Worm (Caenorhabditis elegans) whole organism, early embryonic: ENCODE results near the gene glb-29.

Source experiments
- B0310.2 ChIP-seq: sonication (generic microtip); optimal IDR thresholded peaks from 2 replicates; lab custom pipeline; 2016; ENCODE audit warnings: mild to moderate bottlenecking, missing genetic modification characterization, missing compliant biosample characterization
- F13C5.2 ChIP-seq: sonication (generic microtip); optimal IDR thresholded peaks from 2 replicates; lab custom pipeline; 2017; ENCODE audit warnings: mild to moderate bottlenecking, missing genetic modification characterization, inconsistent platforms, missing compliant biosample characterization
- aly-1 ChIP-seq: sonication (generic microtip); optimal IDR thresholded peaks from 2 replicates; lab custom pipeline; 2016; ENCODE audit warnings: missing genetic modification characterization, missing compliant biosample characterization
- ama-1 ChIP-seq: fragments of 150-350 bp; optimal IDR thresholded peaks from 2 replicates; lab custom pipeline; 2014
- ceh-13 ChIP-seq: fragments of 200-800 bp; sonication (Bioruptor generic); optimal IDR thresholded peaks from 2 replicates; lab custom pipeline; 2018; ENCODE audit warnings: mild to moderate bottlenecking, missing genetic modification characterization, missing compliant biosample characterization
- ceh-36 ChIP-seq: sonication (generic microtip); optimal IDR thresholded peaks from 2 replicates; lab custom pipeline; 2016; ENCODE audit warnings: missing genetic modification characterization, inconsistent platforms, missing compliant biosample characterization
- ets-7 ChIP-seq: sonication (generic microtip); optimal IDR thresholded peaks from 2 replicates; lab custom pipeline; 2016; ENCODE audit warnings: missing genotype, missing genetic modification characterization, missing compliant biosample characterization
- flt-1 ChIP-seq: fragments of 200-800 bp; sonication (Bioruptor generic); IDR thresholded peaks from 2 replicates; pipeline ENCODE4 v1.3.6; 2022; ENCODE audit warnings: missing genetic modification characterization, missing compliant biosample characterization
- hmbx-1 ChIP-seq: sonication (generic microtip); optimal IDR thresholded peaks from 2 replicates; lab custom pipeline; 2016; ENCODE audit warnings: mild to moderate bottlenecking, missing genetic modification characterization, missing compliant biosample characterization
- hmg-4 ChIP-seq: fragments of 200-800 bp; sonication (Bioruptor generic); optimal IDR thresholded peaks from 2 replicates; lab custom pipeline; 2018; ENCODE audit warnings: mild to moderate bottlenecking, missing genetic modification characterization, missing compliant biosample characterization
- hnd-1 ChIP-seq: sonication (generic microtip); optimal IDR thresholded peaks from 2 replicates; lab custom pipeline; 2016; ENCODE audit warnings: missing genetic modification characterization, missing compliant biosample characterization
- pes-1 ChIP-seq: fragments of 200-800 bp; sonication (Bioruptor generic); IDR thresholded peaks from 2 replicates; pipeline ENCODE4 v1.3.6; 2022; ENCODE audit warnings: missing genetic modification reagents, missing genetic modification characterization, missing compliant biosample characterization
- scrt-1 ChIP-seq: fragments of 200-800 bp; sonication (Bioruptor generic); IDR thresholded peaks from 2 replicates; pipeline ENCODE4 v1.3.6; 2022; ENCODE audit warnings: missing genetic modification characterization, missing compliant biosample characterization
- sea-1 ChIP-seq: fragments of 200-800 bp; sonication (Bioruptor generic); conservative IDR thresholded peaks from 2 replicates; pipeline ENCODE4 v1.3.6; 2022; ENCODE audit warnings: missing genetic modification characterization, missing compliant biosample characterization
- tbx-11 ChIP-seq: fragments of 200-800 bp; sonication (Bioruptor generic); IDR thresholded peaks from 2 replicates; pipeline ENCODE4 v1.3.6; 2022; ENCODE audit warnings: missing genetic modification characterization, missing compliant biosample characterization
- tbx-37 ChIP-seq: fragments of 200-800 bp; sonication (Bioruptor generic); conservative IDR thresholded peaks from 2 replicates; pipeline ENCODE4 v1.3.6; 2022; ENCODE audit warnings: missing genetic modification reagents, missing genetic modification characterization, missing compliant biosample characterization
- tra-4 ChIP-seq: sonication (generic microtip); optimal IDR thresholded peaks from 2 replicates; lab custom pipeline; 2017; ENCODE audit warnings: missing genetic modification characterization, missing compliant biosample characterization

glb-29 gene

DNA sequence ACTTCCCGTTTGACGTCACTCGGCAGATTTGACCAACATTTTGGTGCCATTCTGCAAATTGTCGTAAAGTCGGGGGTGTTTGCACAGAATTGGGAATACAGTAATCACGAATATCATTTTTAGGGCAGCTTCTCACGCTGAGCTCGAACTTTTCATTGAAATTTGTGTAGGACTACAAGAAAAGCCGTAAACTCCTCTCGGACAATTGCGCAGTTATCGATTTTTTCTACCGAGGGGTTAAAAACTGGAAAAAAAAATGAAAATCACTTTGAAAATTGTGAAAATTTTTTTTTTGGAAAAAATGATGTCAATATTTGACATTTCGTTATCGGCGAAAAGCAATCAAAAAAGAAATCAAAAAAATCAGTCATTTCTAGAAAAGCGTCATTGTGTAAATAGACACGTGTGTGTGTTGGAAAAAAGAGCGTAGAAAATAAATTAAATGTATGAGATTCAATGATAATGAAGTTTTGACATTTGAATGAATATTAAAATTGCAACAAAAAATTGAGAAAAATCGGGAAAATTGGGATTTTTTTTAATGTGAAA, 18.9 kb downstream of the glb-29 start, which contains the start of gene Y17G7B.8:
TSS of gene Y17G7B.8 (minus strand) at position 51 of the 549 bp plus-strand sequence.
- TF ChIP-seq B0310.2 (tag; lab: Kevin White, UChicago): no peak
- no peak for TF ChIP-seq flt-1 (GFP tag; lab: Robert Waterston, UW)
- no peak for TF ChIP-seq hnd-1 (tag; lab: Kevin White, UChicago)
- TF ChIP-seq tbx-37: no peak
- no peak for TF ChIP-seq ets-7
- TF ChIP-seq hmg-4 (GFP tag; lab: Kevin White, UChicago): no peak
- no peak for TF ChIP-seq ceh-36 (tag; lab: Kevin White, UChicago)
- TF ChIP-seq tbx-11: no peak
- TF ChIP-seq tra-4 (tag; lab: Kevin White, UChicago): no peak
- TF ChIP-seq F13C5.2 (tag; lab: Kevin White, UChicago): no peak
- TF ChIP-seq pes-1 (GFP tag; lab: Robert Waterston, UW): no peak
- TF ChIP-seq hmbx-1: no peak
- TF ChIP-seq ama-1 (lab: Kevin White, UChicago): no peak
- TF ChIP-seq scrt-1 (GFP tag; lab: Robert Waterston, UW): no peak
- no peak for TF ChIP-seq aly-1 (tag; lab: Kevin White, UChicago)
- TF ChIP-seq sea-1 (GFP tag; lab: Robert Waterston, UW): no peak
- no peak for TF ChIP-seq ceh-13 (GFP tag; lab: Kevin White, UChicago)

DNA sequence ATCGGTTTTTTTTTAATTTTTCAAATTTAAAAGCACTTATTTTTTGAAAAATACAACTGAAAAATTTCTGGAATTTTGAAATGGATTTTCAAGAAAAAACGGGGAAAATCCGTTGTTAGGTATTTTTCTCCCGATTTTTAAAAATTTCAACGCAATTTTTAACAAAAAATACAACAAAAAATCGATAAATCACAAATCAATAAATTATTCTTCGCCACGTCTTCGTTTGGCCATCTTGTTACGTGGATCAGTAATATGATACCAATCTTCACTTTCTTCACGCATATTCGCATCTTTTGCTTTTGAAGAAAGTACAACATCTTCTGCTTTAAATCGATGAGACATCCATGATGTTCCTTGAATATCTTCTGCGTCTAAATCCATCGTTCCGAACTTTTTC, 19.8 kb downstream of the glb-29 start:
- TF ChIP-seq hnd-1 (tag; lab: Kevin White, UChicago) (no peak), ets-7 (no peak), hmbx-1 (no peak), aly-1 (tag; lab: Kevin White, UChicago) (no peak), sea-1 (GFP tag; lab: Robert Waterston, UW) (no peak), ceh-13 (GFP tag; lab: Kevin White, UChicago) (no peak), tra-4 (tag; lab: Kevin White, UChicago) (no peak), hmg-4 (GFP tag; lab: Kevin White, UChicago) (no peak), pes-1 (GFP tag; lab: Robert Waterston, UW) (no peak), tbx-37 (no peak), scrt-1 (GFP tag; lab: Robert Waterston, UW) (no peak), ceh-36 (tag; lab: Kevin White, UChicago) (no peak), flt-1 (GFP tag; lab: Robert Waterston, UW) (no peak), F13C5.2 (tag; lab: Kevin White, UChicago) (no peak), ama-1 (lab: Kevin White, UChicago) (no peak), tbx-11 (no peak), B0310.2 (tag; lab: Kevin White, UChicago) (no peak)

DNA sequence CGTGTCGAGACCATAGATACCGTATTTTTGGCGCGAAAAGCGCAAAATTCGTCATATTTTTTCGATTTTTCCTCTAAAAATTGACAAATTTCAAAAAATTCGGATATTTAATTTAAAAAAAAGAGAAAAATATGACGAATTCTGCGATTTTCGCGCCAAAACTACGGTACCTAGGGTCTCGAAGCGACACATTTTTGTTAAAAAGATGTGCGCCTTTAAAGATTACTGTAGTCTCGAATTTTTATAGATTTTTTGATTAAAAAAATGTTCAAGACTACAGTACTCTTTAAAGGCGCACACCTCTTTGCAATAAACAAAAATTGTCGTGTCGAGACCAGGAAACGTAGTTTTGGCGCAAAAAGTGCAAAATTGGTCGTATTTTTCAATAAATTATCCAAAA, 27.2 kb downstream of the glb-29 start:
- TF ChIP-seq aly-1 (tag; lab: Kevin White, UChicago) (no peak), F13C5.2 (tag; lab: Kevin White, UChicago) (no peak), ceh-36 (tag; lab: Kevin White, UChicago) (no peak), B0310.2 (tag; lab: Kevin White, UChicago) (no peak), tra-4 (tag; lab: Kevin White, UChicago) (no peak), ama-1 (lab: Kevin White, UChicago) (no peak)

DNA sequence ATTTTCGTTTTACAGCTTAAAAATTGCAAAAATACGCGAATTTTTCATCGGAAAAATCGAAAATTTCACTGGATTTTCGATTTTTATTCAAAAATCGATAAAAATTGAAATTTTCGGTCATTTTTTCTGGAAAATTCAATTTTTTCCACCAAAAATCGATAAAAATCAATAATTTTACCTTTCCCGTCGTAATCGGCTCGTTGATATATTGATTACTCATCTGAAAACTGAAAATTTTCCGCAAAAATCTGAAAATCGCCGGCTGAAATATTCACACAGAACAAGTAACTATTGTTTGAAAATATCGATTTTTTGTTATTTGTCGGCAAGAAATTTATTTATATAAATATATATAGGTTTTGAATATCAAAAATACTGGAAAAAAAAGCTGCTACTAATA, 27.6 kb downstream of the glb-29 start, which contains the start of gene cyn-16:
TSS of gene cyn-16 (minus strand) at position 227 of the 400 bp plus-strand sequence.
- TF ChIP-seq tbx-11 (no peak), aly-1 (tag; lab: Kevin White, UChicago) (no peak), B0310.2 (tag; lab: Kevin White, UChicago) (no peak), ceh-13 (GFP tag; lab: Kevin White, UChicago) (no peak), sea-1 (GFP tag; lab: Robert Waterston, UW) (no peak), hmbx-1 (no peak)

- TF ChIP-seq sea-1 (GFP tag; lab: Robert Waterston, UW) (no peak), hnd-1 (tag; lab: Kevin White, UChicago) (no peak), ceh-36 (tag; lab: Kevin White, UChicago) (no peak), ets-7 (no peak), hmbx-1 (no peak), ama-1 (lab: Kevin White, UChicago) (no peak), aly-1 (tag; lab: Kevin White, UChicago) (no peak), ceh-13 (GFP tag; lab: Kevin White, UChicago) (no peak), hmg-4 (GFP tag; lab: Kevin White, UChicago) (no peak), tra-4 (tag; lab: Kevin White, UChicago) (no peak), F13C5.2 (tag; lab: Kevin White, UChicago) (no peak), scrt-1 (GFP tag; lab: Robert Waterston, UW) (no peak), pes-1 (GFP tag; lab: Robert Waterston, UW) (no peak), flt-1 (GFP tag; lab: Robert Waterston, UW) (no peak), B0310.2 (tag; lab: Kevin White, UChicago) (no peak), tbx-11 (no peak)
Observed at ce11 chrII:12039039-12039438, 30.2 kb downstream of the glb-29 start, which contains the start of gene tpi-1. Gene tpi-1, minus strand, starts transcription at chrII:12039139.

DNA sequence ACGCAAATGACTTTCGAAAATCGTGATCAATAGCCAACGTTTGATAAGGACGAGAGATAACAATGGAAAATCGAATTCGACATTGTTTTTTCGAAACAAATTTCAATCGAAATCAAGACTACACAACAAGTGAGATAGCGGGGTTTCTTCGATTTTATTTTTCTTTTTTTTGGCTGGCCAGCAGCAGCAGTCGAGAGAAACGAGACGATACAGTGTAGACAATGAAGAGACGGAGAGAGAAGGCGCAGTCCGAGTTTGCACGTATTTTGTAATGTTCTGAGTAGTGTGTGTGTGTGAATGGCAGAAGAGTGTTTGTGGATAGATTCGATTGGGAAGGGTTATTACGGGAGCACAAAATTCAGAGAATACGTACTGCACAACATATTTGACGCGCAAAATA, 31.3 kb downstream of the glb-29 start:
- TF ChIP-seq tbx-11 (no peak), F13C5.2 (tag; lab: Kevin White, UChicago) (peak; percentile 23), tra-4 (tag; lab: Kevin White, UChicago) (no peak)

DNA sequence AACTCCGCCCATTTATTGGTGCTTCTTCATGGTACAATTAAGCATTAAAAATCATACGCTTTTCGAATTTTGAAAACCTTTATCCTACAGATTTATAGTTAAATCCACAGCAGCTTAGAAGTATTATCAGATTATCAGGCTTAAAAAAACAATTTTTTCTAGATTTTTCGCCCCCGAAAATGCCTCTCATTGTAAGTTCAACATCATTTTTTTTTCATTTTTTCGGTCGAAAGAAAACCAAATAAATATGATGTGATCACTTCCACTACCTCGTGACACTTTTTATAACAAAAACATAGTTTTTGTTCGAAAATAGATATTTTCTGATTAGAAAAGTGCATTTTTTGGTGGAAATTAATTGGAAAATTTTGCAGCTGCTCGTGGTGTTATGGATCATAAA, 32.2 kb downstream of the glb-29 start:
- TF ChIP-seq hnd-1 (tag; lab: Kevin White, UChicago) (no peak), tbx-11 (no peak), hmg-4 (GFP tag; lab: Kevin White, UChicago) (no peak), tbx-37 (no peak), hmbx-1 (no peak), ets-7 (no peak), F13C5.2 (tag; lab: Kevin White, UChicago) (no peak), ama-1 (lab: Kevin White, UChicago) (no peak), scrt-1 (GFP tag; lab: Robert Waterston, UW) (no peak)
